Worm (Caenorhabditis elegans): ENCODE measurements around the gene sup-1.

- no peak for TF ChIP-seq nhr-11 (tag; optimal IDR thresholded peaks at IDR 0.05)
- TF ChIP-seq nhr-237 (tag; optimal IDR thresholded peaks at IDR 0.05), result no peak
- no peak for TF ChIP-seq unc-62 (GFP tag; optimal IDR thresholded peaks at IDR 0.05)
- TF ChIP-seq nhr-77 (tag; optimal IDR thresholded peaks at IDR 0.05), result peak; percentile 14
- TF ChIP-seq snpc-4 (tag; optimal IDR thresholded peaks at IDR 0.05), result peak; percentile 37
- TF ChIP-seq lin-13 (GFP tag; optimal IDR thresholded peaks at IDR 0.05), result peak; percentile 74
Observed at ce11 chrIII:11746718-11747117, 9.3 kb upstream of the sup-1 start, which contains the start of gene mrt-2.

All from whole organism, L1 larva.